Worm (Caenorhabditis elegans): Measurements from ENCODE around the gene fan-1.

fan-1 gene

DNA sequence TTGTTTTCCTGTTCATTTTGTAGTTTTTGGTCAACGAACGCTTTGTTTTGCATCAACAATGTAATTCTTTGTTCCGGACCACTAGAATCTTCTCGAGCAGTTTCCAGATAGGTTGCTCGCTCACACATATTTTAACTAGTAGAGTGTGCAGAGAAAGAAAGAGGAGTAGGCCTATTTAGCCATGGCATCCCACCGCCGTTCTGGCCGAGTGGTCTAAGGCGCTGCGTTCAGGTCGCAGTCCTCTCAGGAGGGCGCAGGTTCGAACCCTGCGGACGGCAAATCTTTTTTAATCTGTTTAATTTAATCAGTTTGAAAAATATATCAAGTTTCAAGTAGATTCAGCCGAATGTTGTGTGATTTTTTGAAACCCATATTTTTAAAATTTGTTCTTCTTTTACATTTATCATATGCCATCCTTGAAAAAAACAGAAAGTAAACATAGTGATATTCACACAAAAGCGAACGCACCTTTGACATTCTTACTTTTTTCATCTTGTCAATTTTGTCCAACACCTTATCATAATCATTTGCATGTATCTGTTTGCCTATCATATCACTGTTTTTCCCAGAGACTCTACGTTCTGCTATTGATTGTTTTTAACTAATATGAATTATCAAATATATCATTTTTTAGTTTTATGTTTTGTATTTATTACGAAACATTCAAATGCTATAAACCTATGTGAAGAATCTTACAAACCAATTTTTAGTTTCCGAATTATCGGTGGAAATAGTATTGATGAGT lies 8.3 kb downstream of the fan-1 start, which contains the start of gene try-3 (continued):
- no peak for TF ChIP-seq zip-11 (GFP tag; IDR thresholded peaks at IDR 0.05)
- peak; percentile 60; the same call in 1 of the 2 replicates for TF ChIP-seq F44E2.7 (GFP tag; IDR thresholded peaks at IDR 0.05)
- peak; percentile 30; the same call in 1 of the 2 replicates for TF ChIP-seq nhr-41 (GFP tag; IDR thresholded peaks at IDR 0.05)
- no peak for TF ChIP-seq egl-43 (GFP tag; IDR thresholded peaks at IDR 0.05)
- peak; percentile 41 for TF ChIP-seq lin-13 (GFP tag; optimal IDR thresholded peaks at IDR 0.05)
- TF ChIP-seq nhr-42 (GFP tag; IDR thresholded peaks at IDR 0.05) = peak; percentile 71; the same call in 1 of the 2 replicates
- TF ChIP-seq lsy-2 (tag; optimal IDR thresholded peaks at IDR 0.05) = peak in 1 of 2 experiments; percentile 67

DNA sequence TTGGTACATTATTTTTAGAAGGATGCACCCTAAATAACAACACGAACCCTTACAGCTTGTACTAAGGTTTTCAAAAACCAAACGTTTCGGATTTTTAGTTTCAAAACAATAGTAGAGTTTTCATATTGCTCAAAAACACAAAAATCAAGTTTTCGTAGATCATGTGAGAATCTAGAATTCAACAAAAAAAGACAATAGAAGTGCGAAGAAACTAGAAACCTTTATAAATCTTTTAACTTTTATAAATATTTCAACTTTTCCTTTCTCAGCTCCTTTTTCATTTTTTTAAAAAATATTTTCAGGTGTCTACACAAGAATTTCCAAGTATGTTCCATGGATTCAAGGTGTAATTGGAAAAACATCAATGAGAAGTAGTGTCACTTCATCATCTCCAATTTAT lies 11.9 kb downstream of the fan-1 start, which contains the start of gene best-9:
TSS of gene best-9 (plus strand) at position 301 of the 400 bp plus-strand sequence.
- TF ChIP-seq ZK546.5 (tag; optimal IDR thresholded peaks at IDR 0.05) (no peak), ceh-32 (tag; optimal IDR thresholded peaks at IDR 0.05; ENCODE audit: poor library complexity) (no peak), mes-2 (tag; optimal IDR thresholded peaks at IDR 0.05; ENCODE audit: poor library complexity, severe bottlenecking) (no peak), nhr-6 (tag; optimal IDR thresholded peaks at IDR 0.05) (no peak), saeg-2 (GFP tag; IDR thresholded peaks at IDR 0.05) (no peak), lim-7 (GFP tag; IDR thresholded peaks at IDR 0.05) (no peak), lin-13 (GFP tag; optimal IDR thresholded peaks at IDR 0.05) (no peak), nhr-111 (GFP tag; optimal IDR thresholded peaks at IDR 0.05) (no peak), F44E2.7 (GFP tag; IDR thresholded peaks at IDR 0.05) (no peak), tra-1 (GFP tag; IDR thresholded peaks at IDR 0.05) (no peak), hlh-30 (tag; optimal IDR thresholded peaks at IDR 0.05; ENCODE audit: insufficient read depth) (no peak), madf-5 (GFP tag; IDR thresholded peaks at IDR 0.05) (no peak), lin-29 (GFP tag; IDR thresholded peaks at IDR 0.05) (no peak)

DNA sequence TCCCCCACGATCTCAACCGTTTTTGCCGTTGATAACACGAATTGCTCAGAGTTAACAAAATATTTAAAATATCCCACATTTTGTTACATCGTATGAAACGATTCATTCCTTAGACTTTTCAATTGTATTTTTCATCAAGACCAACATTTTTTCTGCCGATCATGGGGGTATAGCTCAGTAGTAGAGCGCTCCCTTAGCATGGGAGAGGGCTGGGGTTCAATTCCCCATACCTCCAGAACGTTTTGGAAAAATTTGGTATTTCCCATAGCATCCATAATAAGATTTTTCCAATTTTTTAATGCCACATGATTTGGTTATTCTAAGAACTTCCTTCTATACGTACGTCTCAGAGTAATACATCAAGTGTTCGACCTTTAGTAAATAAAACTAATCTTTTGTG lies 13.6 kb downstream of the fan-1 start:
- no peak for TF ChIP-seq zfp-3 (GFP tag; conservative IDR thresholded peaks at IDR 0.05)
- 0 out of 2 replicates have a peak, but pooled peaks have one; percentile 62 for TF ChIP-seq snpc-1.2 (GFP tag; IDR thresholded peaks at IDR 0.05)
- TF ChIP-seq unc-62 (GFP tag; optimal IDR thresholded peaks at IDR 0.05 in 1 of 2) = peak in 1 of 2 experiments; percentile 50
- no peak for TF ChIP-seq unc-62 (tag; optimal IDR thresholded peaks at IDR 0.05)

DNA sequence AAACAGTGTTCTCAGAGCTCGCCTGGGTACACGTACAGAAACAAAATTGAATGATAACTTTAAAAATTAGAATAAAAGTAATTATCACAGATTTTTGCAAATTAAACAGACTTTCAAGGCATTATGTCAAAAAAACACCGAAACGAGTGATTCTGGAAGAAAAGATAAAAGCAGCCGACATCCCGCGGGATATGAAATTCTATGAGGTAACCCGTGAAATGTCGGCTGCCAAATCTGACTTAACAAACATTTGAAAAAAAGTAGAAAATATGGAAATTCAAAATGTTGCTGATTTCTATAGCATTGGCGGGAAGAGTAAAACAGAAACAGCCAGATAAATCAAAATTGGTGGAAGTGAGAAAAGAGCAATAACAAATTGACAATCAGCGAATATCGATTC lies 17.1 kb downstream of the fan-1 start:
- no peak for TF ChIP-seq nhr-237 (tag; optimal IDR thresholded peaks at IDR 0.05)
- TF ChIP-seq fkh-10 (GFP tag; optimal IDR thresholded peaks at IDR 0.05) = no peak
- no peak for TF ChIP-seq tra-1 (GFP tag; IDR thresholded peaks at IDR 0.05)
- TF ChIP-seq F37D6.2 (tag; optimal IDR thresholded peaks at IDR 0.05) = no peak
- no peak for TF ChIP-seq mxl-2 (GFP tag; conservative IDR thresholded peaks at IDR 0.05)
- no peak for TF ChIP-seq pha-4 (GFP tag; IDR thresholded peaks at IDR 0.05)
- TF ChIP-seq pha-4 (tag; optimal IDR thresholded peaks at IDR 0.05) = no peak
- no peak for TF ChIP-seq dpl-1 (GFP tag; optimal IDR thresholded peaks at IDR 0.05)
- TF ChIP-seq lin-1 (GFP tag; IDR thresholded peaks at IDR 0.05) = no peak
- no peak for TF ChIP-seq daf-8 (GFP tag; IDR thresholded peaks at IDR 0.05)
- TF ChIP-seq tag-97 (GFP tag; IDR thresholded peaks at IDR 0.05) = no peak
- TF ChIP-seq ctbp-1 (GFP tag; IDR thresholded peaks at IDR 0.05) = no peak

DNA sequence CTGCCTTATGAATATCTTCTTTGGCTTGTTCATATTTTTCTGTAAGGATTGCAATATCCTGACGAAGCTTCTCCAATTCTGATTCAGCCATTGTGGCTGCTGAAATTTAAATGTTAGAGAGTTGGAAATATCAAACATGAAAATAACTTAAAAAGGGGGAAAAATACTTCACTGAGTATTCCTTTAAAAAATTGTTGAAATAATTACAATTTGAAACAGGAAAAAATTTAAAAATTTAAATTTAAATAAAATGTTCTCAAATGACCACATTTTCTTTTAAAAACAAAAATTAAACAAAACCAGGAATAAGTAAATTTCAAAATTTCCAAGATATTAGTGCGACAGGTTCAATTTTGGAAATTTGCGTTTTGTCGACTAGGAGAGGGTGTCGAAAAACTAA lies 23.8 kb downstream of the fan-1 start, which contains the start of gene bicd-1:
TSS of gene bicd-1 (minus strand) at position 101 of the 400 bp plus-strand sequence.
- TF ChIP-seq nhr-10 (tag; optimal IDR thresholded peaks at IDR 0.05) (no peak), daf-12 (tag; optimal IDR thresholded peaks at IDR 0.05) (no peak), mdt-29 (GFP tag; IDR thresholded peaks at IDR 0.05) (no peak)

All from whole organism, L4 larva.